Fruit fly (Drosophila melanogaster): Measurements from ENCODE around the gene AP-1sigma.

AP-1sigma gene

DNA sequence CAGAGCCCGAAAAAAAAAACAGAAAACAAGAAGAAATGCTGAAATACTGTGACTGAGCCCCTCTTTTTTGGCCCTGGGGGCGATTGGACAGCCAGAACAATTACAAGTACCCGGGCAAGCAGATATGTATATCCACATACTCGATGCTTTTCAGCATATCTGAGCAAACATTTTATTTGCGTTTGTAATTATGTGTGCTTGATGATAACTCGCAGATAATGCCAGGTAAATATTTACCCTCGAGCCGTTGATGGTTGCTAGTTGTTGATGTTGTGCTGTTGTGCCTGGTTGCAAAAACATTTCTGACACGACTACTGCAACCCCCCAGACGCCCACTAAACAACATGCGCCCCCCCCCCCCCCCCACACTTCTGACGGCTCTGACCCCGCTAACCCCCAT is 39.1 kb upstream of the AP-1sigma start (continued):
- TF ChIP-seq CG3032 (tag; optimal IDR thresholded peaks at IDR 0.05) (no peak), Hr38 (GFP tag; optimal IDR thresholded peaks at IDR 0.05) (no peak), CG10631 (GFP tag; optimal IDR thresholded peaks at IDR 0.05) (no peak), spab (GFP tag; optimal IDR thresholded peaks at IDR 0.05) (no peak), CG3919 (GFP tag; optimal IDR thresholded peaks at IDR 0.05) (no peak), Eip93F (GFP tag; optimal IDR thresholded peaks at IDR 0.05) (no peak), Eip75B (GFP tag; optimal IDR thresholded peaks at IDR 0.05) (no peak), dac (GFP tag; optimal IDR thresholded peaks at IDR 0.05) (no peak), acj6 (GFP tag; optimal IDR thresholded peaks at IDR 0.05) (no peak), Smox (GFP tag; optimal IDR thresholded peaks at IDR 0.05) (no peak), achi (GFP tag; optimal IDR thresholded peaks at IDR 0.05) (no peak), Hr39 (GFP tag; optimal IDR thresholded peaks at IDR 0.05) (no peak), Eip78C (GFP tag) (peak; percentile 49), Met (GFP tag; optimal IDR thresholded peaks at IDR 0.05) (no peak), svp (GFP tag) (no peak), CG16779 (tag; optimal IDR thresholded peaks at IDR 0.05) (no peak)

DNA sequence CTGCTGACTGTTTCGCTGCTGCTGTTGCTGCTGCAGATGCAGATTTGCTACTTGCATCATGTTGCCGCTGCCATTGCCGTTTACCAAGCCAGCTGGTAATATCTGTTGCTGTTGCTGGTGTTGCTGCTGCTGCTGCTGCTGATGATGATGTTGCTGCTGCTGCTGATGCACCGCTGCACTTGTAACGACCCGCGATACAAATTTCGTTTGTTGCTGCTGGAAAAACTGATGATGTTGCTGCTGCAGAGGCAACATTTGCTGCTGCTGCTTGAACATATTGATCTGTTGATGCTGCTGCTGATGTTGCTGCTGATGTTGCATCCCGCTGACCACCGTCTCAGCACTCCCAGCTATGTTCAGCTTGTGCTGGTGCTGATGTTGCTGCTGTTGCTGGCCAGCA is 38.1 kb upstream of the AP-1sigma start:
- TF ChIP-seq Met (GFP tag; optimal IDR thresholded peaks at IDR 0.05) (no peak), CG8319 (GFP tag; optimal IDR thresholded peaks at IDR 0.05) (no peak), CG3919 (GFP tag; optimal IDR thresholded peaks at IDR 0.05) (peak; percentile 48), CG15336 (GFP tag; IDR thresholded peaks at IDR 0.05) (no peak)

DNA sequence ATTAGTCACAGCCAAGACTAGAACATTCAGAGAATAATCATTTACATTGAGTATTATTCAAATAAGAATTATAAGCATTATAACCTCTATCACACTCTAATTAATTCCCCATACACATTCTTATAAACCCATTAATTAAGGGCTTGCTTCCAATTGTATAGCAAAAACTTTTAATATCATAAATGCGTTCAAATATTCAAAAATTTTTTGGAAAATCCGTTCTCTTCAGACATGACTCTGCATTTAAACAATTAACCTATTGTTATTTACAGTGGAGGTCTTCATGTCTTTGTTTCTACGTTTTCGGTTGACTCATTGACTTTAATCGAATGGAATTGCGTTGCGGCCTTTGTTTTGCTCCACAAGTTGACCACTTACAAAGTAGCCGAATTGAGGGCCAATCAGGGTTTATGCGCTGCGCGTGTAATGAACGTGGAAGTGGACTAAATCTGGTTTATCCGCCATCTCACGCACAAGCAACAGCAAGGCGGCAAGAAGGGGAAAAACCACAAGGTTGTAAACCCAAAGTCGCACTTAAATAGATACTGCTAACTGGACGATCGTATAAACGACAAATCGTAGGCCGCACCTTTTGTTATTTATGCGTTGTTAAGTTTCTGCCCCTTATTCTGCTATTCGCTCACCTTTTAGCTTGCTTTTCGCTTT is 37.4 kb upstream of the AP-1sigma start:
- TF ChIP-seq fd85E (GFP tag; optimal IDR thresholded peaks at IDR 0.05), result no peak
- peak; percentile 99 for TF ChIP-seq dsx (GFP tag; optimal IDR thresholded peaks at IDR 0.05; ENCODE audit: poor library complexity, severe bottlenecking)
- TF ChIP-seq Hr4 (GFP tag; optimal IDR thresholded peaks at IDR 0.05), result no peak
- peak; percentile 80 for TF ChIP-seq CG6163 (GFP tag; IDR thresholded peaks at IDR 0.05)
- peak; percentile 23 for TF ChIP-seq fd59A (GFP tag; optimal IDR thresholded peaks at IDR 0.05)
- no peak for TF ChIP-seq spab (GFP tag; optimal IDR thresholded peaks at IDR 0.05)
- TF ChIP-seq CG31627 (GFP tag; optimal IDR thresholded peaks at IDR 0.05), result peak; percentile 58
- no peak for TF ChIP-seq CG8319 (GFP tag; optimal IDR thresholded peaks at IDR 0.05)
- TF ChIP-seq salr (GFP tag; optimal IDR thresholded peaks at IDR 0.05), result peak in 1 of 2 experiments; percentile 59
- TF ChIP-seq CG6276 (GFP tag; optimal IDR thresholded peaks at IDR 0.05), result no peak
- peak; percentile 31 for TF ChIP-seq Smox (GFP tag; optimal IDR thresholded peaks at IDR 0.05)
- TF ChIP-seq dac (GFP tag; optimal IDR thresholded peaks at IDR 0.05), result no peak
- peak; percentile 74 for TF ChIP-seq topi (GFP tag; optimal IDR thresholded peaks at IDR 0.05)
- peak; percentile 26; the same call in 1 of the 2 replicates for TF ChIP-seq CG15336 (GFP tag; IDR thresholded peaks at IDR 0.05)
- TF ChIP-seq CG32006 (GFP tag; optimal IDR thresholded peaks at IDR 0.05), result no peak
- peak; percentile 36 for TF ChIP-seq CG3919 (GFP tag; optimal IDR thresholded peaks at IDR 0.05)
- peak; percentile 6 for TF ChIP-seq Eip75B (GFP tag; optimal IDR thresholded peaks at IDR 0.05)
- TF ChIP-seq CG10631 (GFP tag; optimal IDR thresholded peaks at IDR 0.05), result peak; percentile 14
- TF ChIP-seq CG3032 (tag; optimal IDR thresholded peaks at IDR 0.05), result peak; percentile 26
- peak; percentile 74 for TF ChIP-seq Hr39 (GFP tag; optimal IDR thresholded peaks at IDR 0.05)
- TF ChIP-seq CG4318 (GFP tag; optimal IDR thresholded peaks at IDR 0.05), result no peak
- peak; percentile 49 for TF ChIP-seq CG6808 (GFP tag; optimal IDR thresholded peaks at IDR 0.05)
- peak; percentile 23 for TF ChIP-seq Gug (GFP tag; IDR thresholded peaks at IDR 0.05)
- no peak for TF ChIP-seq Lpt (GFP tag; optimal IDR thresholded peaks at IDR 0.05)
- peak; percentile 74 for TF ChIP-seq eg (GFP tag; IDR thresholded peaks at IDR 0.05)
- peak; percentile 10 for TF ChIP-seq CG8632 (GFP tag; optimal IDR thresholded peaks at IDR 0.05)
- TF ChIP-seq CG34406 (GFP tag; optimal IDR thresholded peaks at IDR 0.05), result peak; percentile 45
- TF ChIP-seq fkh (GFP tag; optimal IDR thresholded peaks at IDR 0.05), result no peak
- TF ChIP-seq CG8119 (GFP tag; IDR thresholded peaks at IDR 0.05), result peak; percentile 37; the same call in 2 of the 3 replicates
- peak; percentile 37 for TF ChIP-seq Ets96B (tag; optimal IDR thresholded peaks at IDR 0.05)
- TF ChIP-seq Eip93F (GFP tag; optimal IDR thresholded peaks at IDR 0.05), result peak; percentile 39
- peak; percentile 64 for TF ChIP-seq Sox102F (GFP tag; optimal IDR thresholded peaks at IDR 0.05)
- peak; percentile 48 for TF ChIP-seq pdm3 (GFP tag; optimal IDR thresholded peaks at IDR 0.05)
- peak; percentile 64 for TF ChIP-seq lz (GFP tag; optimal IDR thresholded peaks at IDR 0.05)
- TF ChIP-seq achi (GFP tag; optimal IDR thresholded peaks at IDR 0.05), result peak; percentile 32
- peak; percentile 11 for TF ChIP-seq net (GFP tag; optimal IDR thresholded peaks at IDR 0.05)
- TF ChIP-seq ss (GFP tag; optimal IDR thresholded peaks at IDR 0.05), result peak; percentile 13 to 55
- peak; percentile 50 for TF ChIP-seq CG10669 (GFP tag; optimal IDR thresholded peaks at IDR 0.05)
- TF ChIP-seq Eip78C (GFP tag), result peak; percentile 78
- no peak for TF ChIP-seq CG11294 (GFP tag; IDR thresholded peaks at IDR 0.05)

All from whole organism, prepupa.